Worm (Caenorhabditis elegans) whole organism, L2 larva: ENCODE data around the gene mop-25.2.

Experiments
- ZK546.5 ChIP-seq: sonication (generic microtip); optimal IDR thresholded peaks from 2 replicates; lab custom pipeline; 2017; ENCODE audit warnings: missing biosample characterization, missing genetic modification characterization
- ama-1 ChIP-seq: fragments of 150-350 bp; optimal IDR thresholded peaks from 2 replicates; lab custom pipeline; 2018; ENCODE audit warnings: inconsistent platforms
- crh-2 ChIP-seq: sonication (generic microtip); optimal IDR thresholded peaks from 2 replicates; lab custom pipeline; 2017; ENCODE audit warnings: missing biosample characterization, missing genetic modification characterization
- dmd-4 ChIP-seq: sonication (generic microtip); optimal IDR thresholded peaks from 2 replicates; lab custom pipeline; 2017; ENCODE audit warnings: missing biosample characterization, missing genetic modification characterization
- egl-27 ChIP-seq: sonication (generic microtip); optimal IDR thresholded peaks from 3 replicates; lab custom pipeline; 2017; ENCODE audit warnings: missing biosample characterization, missing genetic modification reagents, missing genetic modification characterization
- nhr-237 ChIP-seq: fragments of 150-350 bp; optimal IDR thresholded peaks from 2 replicates; lab custom pipeline; 2014; ENCODE audit warnings: missing biosample characterization, missing genetic modification characterization
- nhr-77 ChIP-seq: fragments of 150-350 bp; optimal IDR thresholded peaks from 2 replicates; lab custom pipeline; 2014; ENCODE audit warnings: missing biosample characterization, missing genetic modification characterization
- ztf-4 ChIP-seq: fragments of 150-350 bp; optimal IDR thresholded peaks from 2 replicates; lab custom pipeline; 2014; ENCODE audit warnings: missing biosample characterization, missing genetic modification characterization

- TF ChIP-seq ZK546.5 (tag; lab: Kevin White, UChicago) (no peak), crh-2 (tag; lab: Kevin White, UChicago) (no peak), nhr-237 (no peak), ama-1 (lab: Kevin White, UChicago) (no peak), nhr-77 (tag; lab: Kevin White, UChicago) (no peak), egl-27 (tag; lab: Kevin White, UChicago) (no peak), dmd-4 (no peak), ztf-4 (tag; lab: Kevin White, UChicago) (no peak)
Observed at ce11 chrII:9665577-9665976, 37.9 kb downstream of the mop-25.2 start, which contains the start of gene ZK1320.5.
